Worm (Caenorhabditis elegans) whole organism, L4/young adult: Measurements from ENCODE around the gene sre-1.

Experiments used
- W03F9.2 ChIP-seq: fragments of 150-350 bp; optimal IDR thresholded peaks from 2 replicates; lab custom pipeline; 2014; ENCODE audit warnings: missing biosample characterization, missing genetic modification characterization
- dao-5 ChIP-seq: sonication (generic microtip); optimal IDR thresholded peaks from 2 replicates; lab custom pipeline; 2016; ENCODE audit warnings: missing genotype, missing genetic modification characterization, moderate library complexity, missing compliant biosample characterization
- him-1 ChIP-seq: sonication (generic microtip); optimal IDR thresholded peaks from 2 replicates; lab custom pipeline; 2016; ENCODE audit warnings: missing genotype, missing genetic modification reagents, missing genetic modification characterization, missing compliant biosample characterization

The sre-1 gene

DNA sequence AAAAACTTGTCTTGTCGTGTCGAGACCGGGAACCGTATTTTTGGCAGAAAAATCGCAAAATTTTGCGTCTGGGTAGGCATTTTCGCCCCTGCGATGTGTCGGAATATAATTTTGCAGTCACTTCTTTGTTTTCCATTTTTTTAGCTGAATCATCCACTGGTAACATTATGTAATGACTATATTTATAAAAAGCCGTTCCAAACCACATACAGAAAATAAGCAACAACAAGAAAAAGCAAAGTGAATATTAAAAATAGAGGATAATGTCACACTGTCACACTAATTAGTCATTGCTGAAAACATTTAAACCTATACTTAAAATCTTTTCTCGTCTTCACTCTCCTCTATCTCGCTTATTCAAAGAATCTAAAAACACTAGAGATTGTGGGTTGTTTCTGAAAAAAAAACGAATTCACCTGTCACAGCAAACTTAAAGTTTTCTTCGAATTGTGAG is at the start of gene sre-1:
Gene sre-1 (plus strand): TSS at position 404 of the 454 bp plus-strand sequence.
- TF ChIP-seq dao-5 (tag; lab: Kevin White, UChicago) (no peak), W03F9.2 (tag; lab: Kevin White, UChicago) (no peak), him-1 (tag; lab: Kevin White, UChicago) (no peak)

DNA sequence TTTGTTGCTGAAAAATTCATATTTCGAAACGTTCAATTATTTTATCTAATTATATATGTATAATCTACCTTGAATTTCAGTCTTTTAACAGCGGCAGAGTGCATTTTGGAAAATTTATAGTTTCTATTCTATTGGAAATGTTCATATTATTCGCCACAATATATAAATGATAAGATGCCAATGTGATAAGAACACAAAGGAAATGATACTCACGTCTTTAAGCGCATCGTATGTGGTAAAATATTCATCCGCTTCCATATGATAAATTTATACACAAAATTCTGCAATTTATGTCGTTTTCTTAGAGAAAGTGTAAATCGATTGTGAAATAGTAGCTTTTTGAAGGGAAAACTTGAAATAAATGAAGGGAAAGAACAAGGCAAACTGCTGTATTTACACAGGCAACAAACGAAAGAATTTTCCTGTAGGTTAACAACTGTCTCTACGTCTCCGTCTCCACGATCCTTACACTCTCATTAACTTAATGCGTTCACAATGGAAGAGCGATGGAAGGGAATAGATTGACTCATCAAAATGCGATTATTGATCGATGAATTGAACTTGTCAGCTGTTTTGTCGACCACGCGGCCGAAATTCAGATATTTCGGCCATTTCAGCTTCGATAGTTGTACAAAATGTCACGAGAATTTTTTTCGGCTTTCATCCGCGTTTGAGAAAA is 47.4 kb upstream of the sre-1 start, which contains the start of gene alfa-1:
Gene alfa-1 (minus strand): TSS at position 515 of the 679 bp plus-strand sequence.
- TF ChIP-seq dao-5 (tag; lab: Kevin White, UChicago) (no peak), W03F9.2 (tag; lab: Kevin White, UChicago) (no peak), him-1 (tag; lab: Kevin White, UChicago) (no peak)

DNA sequence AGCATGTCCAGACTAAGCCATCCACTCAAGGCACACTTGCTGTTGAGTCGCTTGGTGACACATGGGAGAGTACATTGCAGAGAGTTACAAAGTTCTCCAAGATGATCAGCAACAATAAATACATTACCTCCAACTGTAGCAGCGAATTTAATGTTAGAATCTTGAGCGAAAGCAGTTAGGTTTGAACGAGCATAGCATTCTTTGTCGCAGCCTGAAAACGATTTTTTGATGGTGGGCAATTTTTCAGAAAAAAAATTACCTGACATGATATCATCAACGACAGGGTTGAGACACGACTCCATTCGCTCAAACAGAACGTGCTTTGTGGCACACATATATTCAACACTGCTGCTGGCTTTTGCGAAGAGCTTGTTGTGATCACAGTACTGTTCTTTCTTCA is 46.5 kb upstream of the sre-1 start:
- no peak for TF ChIP-seq him-1 (tag; lab: Kevin White, UChicago)
- TF ChIP-seq W03F9.2 (tag; lab: Kevin White, UChicago) = no peak
- no peak for TF ChIP-seq dao-5 (tag; lab: Kevin White, UChicago)

- TF ChIP-seq him-1 (tag; lab: Kevin White, UChicago) = no peak
- no peak for TF ChIP-seq dao-5 (tag; lab: Kevin White, UChicago)
- TF ChIP-seq W03F9.2 (tag; lab: Kevin White, UChicago) = no peak
Measured at ce11 chrII:7663704-7664660, 45.5 kb upstream of the sre-1 start, which contains the start of the genes F18A1.7 and rpa-1. TSS of gene F18A1.7 (minus strand) at chrII:7663754. TSS of gene rpa-1 (plus strand) at chrII:7664582.

DNA sequence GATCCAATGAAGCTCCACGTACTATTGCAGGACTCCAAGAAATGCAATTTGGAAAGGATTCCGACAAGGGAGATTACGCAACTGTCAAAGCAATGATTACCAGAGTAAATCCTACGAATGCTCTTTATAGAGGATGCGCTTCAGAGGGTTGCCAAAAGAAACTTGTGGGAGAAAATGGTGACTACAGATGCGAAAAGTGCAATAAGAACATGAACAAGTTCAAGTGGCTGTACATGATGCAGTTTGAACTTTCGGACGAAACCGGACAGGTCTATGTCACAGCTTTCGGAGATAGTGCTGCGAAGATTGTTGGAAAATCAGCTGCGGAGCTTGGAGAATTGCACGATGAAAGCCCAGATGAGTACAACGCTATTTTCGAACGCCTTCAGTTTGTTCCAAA is 43.2 kb upstream of the sre-1 start:
- TF ChIP-seq him-1 (tag; lab: Kevin White, UChicago) = no peak
- TF ChIP-seq W03F9.2 (tag; lab: Kevin White, UChicago) = no peak

DNA sequence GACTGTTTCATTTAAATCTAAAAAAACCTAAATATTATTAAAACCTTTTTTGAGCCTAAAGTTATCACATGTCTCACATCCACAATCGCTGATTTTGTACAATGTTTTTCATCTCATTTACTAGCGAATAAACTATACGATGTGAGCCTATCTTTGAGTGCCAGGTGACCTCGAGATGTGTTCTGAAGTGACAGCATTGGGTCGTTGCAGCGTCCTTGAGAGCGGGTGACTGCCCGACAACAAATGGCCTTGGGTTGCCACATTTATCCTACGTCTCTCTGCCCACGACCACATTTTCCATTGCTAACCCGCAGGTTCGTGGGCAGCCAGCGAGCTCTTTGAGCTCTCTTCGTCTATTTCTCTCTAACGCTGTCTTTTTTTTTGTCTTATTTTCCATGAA is 42.5 kb upstream of the sre-1 start, which contains the start of gene lir-2:
Gene lir-2 (plus strand): TSS at position 301 of the 400 bp plus-strand sequence.
- TF ChIP-seq W03F9.2 (tag; lab: Kevin White, UChicago) (no peak), dao-5 (tag; lab: Kevin White, UChicago) (no peak), him-1 (tag; lab: Kevin White, UChicago) (no peak)

DNA sequence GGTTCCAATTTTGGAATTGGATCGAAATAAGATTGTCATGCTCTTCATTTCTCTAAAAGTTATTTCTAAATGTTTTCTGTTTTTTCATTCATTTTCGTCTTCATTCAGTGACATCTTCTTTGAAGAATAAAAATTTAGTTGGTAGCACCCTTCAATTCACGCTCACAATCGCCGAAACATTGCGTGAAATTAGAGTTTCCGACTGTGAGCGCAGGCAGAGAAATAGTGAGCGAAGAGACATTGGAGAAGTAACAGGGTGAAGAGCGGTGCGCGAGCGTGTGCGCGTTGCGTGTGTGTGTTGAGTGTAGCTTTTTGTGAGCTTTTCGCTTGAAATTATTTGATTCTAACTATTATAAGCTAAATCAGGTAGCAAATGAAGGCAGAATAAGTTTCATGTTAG is 40.1 kb upstream of the sre-1 start:
- no peak for TF ChIP-seq dao-5 (tag; lab: Kevin White, UChicago)
- TF ChIP-seq him-1 (tag; lab: Kevin White, UChicago) = no peak
- TF ChIP-seq W03F9.2 (tag; lab: Kevin White, UChicago) = no peak

ce11 chrII:7670039-7670438 is 39.5 kb upstream of the sre-1 start:
- no peak for TF ChIP-seq him-1 (tag; lab: Kevin White, UChicago)

ce11 chrII:7671705-7672104 is 37.8 kb upstream of the sre-1 start, which contains the start of gene lir-1:
TSS of gene lir-1 (plus strand) at chrII:7672005.
- no peak for TF ChIP-seq him-1 (tag; lab: Kevin White, UChicago)
- no peak for TF ChIP-seq W03F9.2 (tag; lab: Kevin White, UChicago)
- no peak for TF ChIP-seq dao-5 (tag; lab: Kevin White, UChicago)

DNA sequence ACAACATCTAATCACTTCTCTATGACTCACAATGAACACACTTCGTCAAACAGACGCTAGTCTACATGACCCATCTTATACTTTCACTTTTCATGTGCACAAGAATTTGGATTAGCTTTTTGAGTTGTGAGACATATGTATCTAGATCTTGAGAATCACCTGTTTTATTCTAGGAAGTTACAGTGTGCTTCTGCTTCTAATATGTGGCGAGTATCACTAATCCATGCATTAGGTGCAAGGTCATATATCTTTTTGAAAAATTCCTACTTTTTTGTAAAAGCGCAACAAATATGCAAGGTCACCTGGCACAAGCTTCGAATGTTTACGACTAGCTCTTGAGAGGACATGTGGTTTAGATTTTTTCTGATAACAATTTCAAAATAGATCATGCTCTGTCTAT is 33.8 kb upstream of the sre-1 start:
- TF ChIP-seq W03F9.2 (tag; lab: Kevin White, UChicago) = no peak
- no peak for TF ChIP-seq him-1 (tag; lab: Kevin White, UChicago)
- no peak for TF ChIP-seq dao-5 (tag; lab: Kevin White, UChicago)

DNA sequence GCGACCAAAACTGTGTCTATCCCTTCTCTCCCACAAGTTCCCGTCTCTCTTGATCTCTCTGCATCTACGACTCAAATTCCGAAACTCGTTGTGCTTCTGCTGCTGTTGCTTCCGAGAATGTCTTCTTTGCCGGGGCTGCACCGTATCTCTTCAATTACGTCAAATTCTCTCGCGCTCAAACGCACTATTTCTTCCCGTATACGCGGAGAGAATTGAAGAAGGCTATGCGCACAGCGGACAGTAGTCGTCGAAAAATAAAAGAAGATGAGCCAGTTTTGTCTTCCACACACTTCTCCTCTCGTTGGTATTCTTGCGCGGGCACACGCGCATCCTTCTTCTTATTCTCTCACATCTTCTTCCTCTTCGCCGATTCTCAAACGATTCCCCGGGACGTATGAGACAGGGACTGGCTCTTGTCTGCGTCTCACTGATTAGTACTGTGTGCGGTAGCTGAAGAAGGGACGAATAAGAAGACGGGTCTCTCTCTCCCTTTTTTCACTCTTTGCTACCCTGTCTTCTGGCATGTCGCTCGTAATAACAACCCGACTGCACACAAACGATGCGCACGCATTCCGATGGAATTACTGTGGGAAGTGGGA is 33.1 kb upstream of the sre-1 start:
- TF ChIP-seq dao-5 (tag; lab: Kevin White, UChicago) (no peak), him-1 (tag; lab: Kevin White, UChicago) (no peak), W03F9.2 (tag; lab: Kevin White, UChicago) (no peak)

DNA sequence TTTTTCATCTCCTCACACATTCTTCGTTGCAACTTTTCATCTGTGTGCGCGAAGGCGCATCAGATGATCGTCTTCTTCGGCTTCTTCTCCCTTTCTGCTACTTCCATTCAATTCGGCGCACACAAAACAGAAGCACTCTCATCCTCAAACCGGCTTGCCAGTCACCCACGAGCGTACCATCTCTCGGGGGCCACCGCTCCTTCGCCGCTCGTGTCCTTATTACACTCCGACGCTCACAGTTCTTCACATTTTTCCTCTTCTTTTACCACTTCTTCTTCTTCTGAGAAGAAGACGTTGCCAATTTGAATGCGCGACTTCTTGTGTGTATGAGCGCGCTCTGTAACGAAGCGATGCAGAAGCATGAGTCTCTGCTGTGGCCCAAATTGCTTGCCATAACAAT is 31.0 kb upstream of the sre-1 start:
- TF ChIP-seq W03F9.2 (tag; lab: Kevin White, UChicago) = no peak
- TF ChIP-seq him-1 (tag; lab: Kevin White, UChicago) = no peak

DNA sequence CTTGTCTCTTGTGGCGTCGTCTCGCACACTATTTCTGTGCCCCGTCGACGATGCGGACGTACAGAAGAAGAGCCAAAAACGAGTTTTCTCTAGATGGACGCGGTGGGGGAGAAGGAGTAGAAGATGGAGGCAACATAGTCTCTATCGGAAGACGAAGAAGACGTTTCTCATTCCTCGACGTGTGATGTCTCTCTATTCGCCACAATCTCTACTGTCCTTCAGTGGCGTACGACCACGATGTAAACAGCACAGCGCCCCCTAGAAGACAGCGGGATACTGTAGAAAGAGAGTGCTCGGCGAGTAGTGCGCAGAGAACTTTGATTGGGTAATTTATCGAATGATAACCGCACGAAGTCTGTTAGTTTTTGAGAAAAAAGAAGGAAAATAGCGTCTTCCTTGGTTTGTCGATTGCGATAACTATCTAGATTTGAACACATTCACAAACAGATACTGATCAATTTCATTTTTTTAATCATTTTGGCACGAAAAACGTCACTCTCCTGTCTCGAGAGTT is 29.9 kb upstream of the sre-1 start:
- TF ChIP-seq W03F9.2 (tag; lab: Kevin White, UChicago) = no peak
- no peak for TF ChIP-seq dao-5 (tag; lab: Kevin White, UChicago)
- TF ChIP-seq him-1 (tag; lab: Kevin White, UChicago) = no peak
